Worm (Caenorhabditis elegans): ENCODE measurements around the gene ins-2.
A peak's percentile ranks its signal among the peaks of the same experiment; 100 is the strongest.

Gene ins-2

ce11 chrII:5988224-5988623 lies at the start of gene ins-2:
ins-2 (plus strand) TSS chrII:5988524.
- TF ChIP-seq pag-3 (tag; optimal IDR thresholded peaks at IDR 0.05; ENCODE audit: borderline replicate concordance) (no peak), unc-55 (GFP tag; optimal IDR thresholded peaks at IDR 0.05) (no peak), lin-11 (tag; optimal IDR thresholded peaks at IDR 0.05) (no peak), tbx-2 (tag; optimal IDR thresholded peaks at IDR 0.05) (no peak), ztf-16 (tag; optimal IDR thresholded peaks at IDR 0.05) (no peak), nfya-1 (tag; optimal IDR thresholded peaks at IDR 0.05) (no peak), gmeb-2 (tag; optimal IDR thresholded peaks at IDR 0.05) (no peak), ceh-18 (tag; optimal IDR thresholded peaks at IDR 0.05) (no peak), ceh-34 (tag; optimal IDR thresholded peaks at IDR 0.05) (no peak), sdc-2 (tag; optimal IDR thresholded peaks at IDR 0.05) (no peak), ahr-1 (tag; optimal IDR thresholded peaks at IDR 0.05) (no peak), ceh-45 (GFP tag; IDR thresholded peaks at IDR 0.05) (no peak), hlh-15 (tag; optimal IDR thresholded peaks at IDR 0.05) (no peak), Y22D7AL.16 (tag; optimal IDR thresholded peaks at IDR 0.05) (no peak), ceh-9 (tag; optimal IDR thresholded peaks at IDR 0.05) (no peak)

- TF ChIP-seq unc-42 (tag; optimal IDR thresholded peaks at IDR 0.05), result no peak
- TF ChIP-seq eyg-1 (tag; optimal IDR thresholded peaks at IDR 0.05), result no peak
- no peak for TF ChIP-seq Y22D7AL.16 (tag; optimal IDR thresholded peaks at IDR 0.05)
- TF ChIP-seq madf-2 (tag; optimal IDR thresholded peaks at IDR 0.05), result no peak
- no peak for TF ChIP-seq ceh-14 (tag; optimal IDR thresholded peaks at IDR 0.05)
- no peak for TF ChIP-seq nhr-11 (tag; optimal IDR thresholded peaks at IDR 0.05)
- TF ChIP-seq sox-4 (tag; optimal IDR thresholded peaks at IDR 0.05), result no peak
- no peak for TF ChIP-seq ceh-18 (tag; optimal IDR thresholded peaks at IDR 0.05)
- TF ChIP-seq rnt-1 (tag; optimal IDR thresholded peaks at IDR 0.05), result no peak
- no peak for TF ChIP-seq elt-2 (tag; optimal IDR thresholded peaks at IDR 0.05)
- TF ChIP-seq gmeb-2 (tag; optimal IDR thresholded peaks at IDR 0.05), result no peak
Observed at ce11 chrII:5940815-5941214, 47.5 kb upstream of the ins-2 start, which contains the start of gene F28B12.6. F28B12.6 (plus strand) TSS chrII:5940863.

- TF ChIP-seq lim-6 (tag; optimal IDR thresholded peaks at IDR 0.05) (no peak), pros-1 (tag; optimal IDR thresholded peaks at IDR 0.05) (no peak), ceh-31 (tag; optimal IDR thresholded peaks at IDR 0.05) (peak; percentile 29), hlh-15 (tag; optimal IDR thresholded peaks at IDR 0.05) (no peak), unc-42 (tag; optimal IDR thresholded peaks at IDR 0.05) (peak; percentile 13), tbx-7 (tag; optimal IDR thresholded peaks at IDR 0.05) (no peak)
Observed at ce11 chrII:5942593-5942992, 45.7 kb upstream of the ins-2 start, which contains the start of gene F28B12.1. F28B12.1 (plus strand) TSS chrII:5942927.

- no peak for TF ChIP-seq unc-3 (GFP tag; conservative IDR thresholded peaks at IDR 0.05)
- TF ChIP-seq unc-3 (tag; optimal IDR thresholded peaks at IDR 0.05), result no peak
- TF ChIP-seq ref-2 (tag; optimal IDR thresholded peaks at IDR 0.05), result no peak
- no peak for TF ChIP-seq nfya-1 (tag; optimal IDR thresholded peaks at IDR 0.05)
- TF ChIP-seq nhr-232 (tag; optimal IDR thresholded peaks at IDR 0.05), result no peak
- TF ChIP-seq tbx-7 (tag; optimal IDR thresholded peaks at IDR 0.05), result no peak
- no peak for TF ChIP-seq ceh-48 (tag; optimal IDR thresholded peaks at IDR 0.05)
- no peak for TF ChIP-seq K02D7.2 (tag; optimal IDR thresholded peaks at IDR 0.05)
- TF ChIP-seq ceh-30 (tag; optimal IDR thresholded peaks at IDR 0.05), result no peak
- no peak for TF ChIP-seq sox-2 (GFP tag; IDR thresholded peaks at IDR 0.05)
- no peak for TF ChIP-seq syd-9 (tag; optimal IDR thresholded peaks at IDR 0.05)
Observed at ce11 chrII:5944268-5944667, 44.1 kb upstream of the ins-2 start, which contains the start of gene B0034.2. B0034.2 (minus strand) TSS chrII:5944368.

- no peak for TF ChIP-seq che-1 (tag; optimal IDR thresholded peaks at IDR 0.05)
- TF ChIP-seq pha-4 (tag; optimal IDR thresholded peaks at IDR 0.05), result no peak
Observed at ce11 chrII:5945818-5946217, 42.5 kb upstream of the ins-2 start.
